Fruit fly (Drosophila melanogaster) whole organism, embryonic: Measurements from ENCODE around the gene Chrac-14.
A peak's percentile ranks its signal among the peaks of the same experiment; 100 is the strongest.

Experiments
- Adf1 ChIP-seq: fragments of 200-800 bp; sonication (Bioruptor generic); IDR thresholded peaks from 2 replicates; pipeline ENCODE4 v1.3.6; 2022; ENCODE audit warnings: missing biosample characterization, missing genetic modification characterization
- Atf-2 ChIP-seq: fragments of 200-800 bp; sonication (Bioruptor generic); optimal IDR thresholded peaks from 2 replicates; lab custom pipeline; 2016; ENCODE audit warnings: missing biosample characterization, missing genetic modification characterization
- Atf6 ChIP-seq: fragments of 200-800 bp; sonication (Bioruptor generic); IDR thresholded peaks from 2 replicates; pipeline ENCODE4 v1.3.6; 2022; ENCODE audit warnings: missing biosample characterization, missing genetic modification characterization
- CG10979 ChIP-seq: fragments of 200-800 bp; sonication (Bioruptor generic); optimal IDR thresholded peaks from 2 replicates; lab custom pipeline; 2018; ENCODE audit warnings: missing biosample characterization, mild to moderate bottlenecking, missing genetic modification characterization, moderate library complexity
- CG11456 ChIP-seq: fragments of 200-800 bp; sonication (Bioruptor generic); IDR thresholded peaks from 3 replicates; pipeline ENCODE4 v1.3.6; 2022; ENCODE audit warnings: missing biosample characterization, missing genetic modification characterization
- CG11504 ChIP-seq: fragments of 200-800 bp; sonication (Bioruptor generic); optimal IDR thresholded peaks from 3 replicates; lab custom pipeline; 2019; ENCODE audit warnings: missing biosample characterization, mild to moderate bottlenecking, missing genetic modification characterization, moderate library complexity
- CG11695 ChIP-seq: fragments of 200-800 bp; sonication (Bioruptor generic); IDR thresholded peaks from 3 replicates; pipeline ENCODE4 v1.3.6; 2022; ENCODE audit warnings: missing biosample characterization, missing genetic modification characterization
- CG16815 ChIP-seq: fragments of 200-800 bp; sonication (Bioruptor generic); optimal IDR thresholded peaks from 3 replicates; lab custom pipeline; 2017; ENCODE audit warnings: missing biosample characterization, mild to moderate bottlenecking, missing genetic modification characterization
- CG3163 ChIP-seq: fragments of 200-800 bp; sonication (Bioruptor generic); optimal IDR thresholded peaks from 3 replicates; lab custom pipeline; 2016; ENCODE audit warnings: missing biosample characterization, missing genetic modification characterization
- CG34422 ChIP-seq: fragments of 200-800 bp; sonication (Bioruptor generic); IDR thresholded peaks from 3 replicates; pipeline ENCODE4 v1.3.6; 2022; ENCODE audit warnings: missing biosample characterization, missing genetic modification characterization
- CG42726 ChIP-seq: fragments of 200-800 bp; sonication (Bioruptor generic); IDR thresholded peaks from 2 replicates; pipeline ENCODE4 v1.3.6; 2022; ENCODE audit warnings: missing biosample characterization, missing genetic modification characterization; ENCODE audit not compliant: partially characterized antibody
- CG5180 ChIP-seq: fragments of 200-800 bp; sonication (Bioruptor generic); optimal IDR thresholded peaks from 3 replicates; lab custom pipeline; 2017; ENCODE audit warnings: missing biosample characterization, missing genetic modification characterization, mild to moderate bottlenecking, moderate library complexity, missing genetic modification reagents
- CG6175 ChIP-seq: fragments of 200-800 bp; sonication (Bioruptor generic); IDR thresholded peaks from 3 replicates; pipeline ENCODE4 v1.3.6; 2022; ENCODE audit warnings: missing biosample characterization, missing genetic modification characterization
- CG6654 ChIP-seq: fragments of 200-800 bp; sonication (Bioruptor generic); optimal IDR thresholded peaks from 2 replicates; lab custom pipeline; 2017; ENCODE audit warnings: missing biosample characterization, mild to moderate bottlenecking, missing genetic modification characterization
- CG7556 ChIP-seq: fragments of 200-800 bp; sonication (Bioruptor generic); optimal IDR thresholded peaks from 2 replicates; lab custom pipeline; 2017; ENCODE audit warnings: missing biosample characterization, mild to moderate bottlenecking, missing genetic modification characterization
- CG7786 ChIP-seq: fragments of 200-800 bp; sonication (Bioruptor generic); optimal IDR thresholded peaks from 2 replicates; lab custom pipeline; 2016; ENCODE audit warnings: missing biosample characterization, missing genetic modification characterization
- CG8089 ChIP-seq: fragments of 200-800 bp; sonication (Bioruptor generic); optimal IDR thresholded peaks from 3 replicates; lab custom pipeline; 2016; ENCODE audit warnings: missing biosample characterization, missing genetic modification characterization
- CG8281 ChIP-seq: fragments of 200-800 bp; sonication (Bioruptor generic); optimal IDR thresholded peaks from 2 replicates; lab custom pipeline; 2018; ENCODE audit warnings: missing biosample characterization, mild to moderate bottlenecking, missing genetic modification characterization, moderate library complexity
- CG8388 ChIP-seq: fragments of 200-800 bp; sonication (Bioruptor generic); optimal IDR thresholded peaks from 2 replicates; lab custom pipeline; 2019; ENCODE audit warnings: missing biosample characterization, mild to moderate bottlenecking, missing genetic modification characterization, moderate library complexity
- Dad ChIP-seq: fragments of 200-800 bp; sonication (Bioruptor generic); optimal IDR thresholded peaks from 3 replicates; lab custom pipeline; 2016; ENCODE audit warnings: missing biosample characterization, missing genetic modification characterization
- Doc2 ChIP-seq: fragments of 200-800 bp; sonication (Bioruptor generic); IDR thresholded peaks from 2 replicates; pipeline ENCODE4 v1.3.6; 2022; ENCODE audit warnings: missing biosample characterization, missing genetic modification characterization
- Ets65A ChIP-seq: fragments of 200-800 bp; sonication (Bioruptor generic); peaks from one replicate; lab custom pipeline; 2016; ENCODE audit warnings: missing biosample characterization, missing genetic modification characterization
- Gsc ChIP-seq: fragments of 200-800 bp; sonication (Bioruptor generic); IDR thresholded peaks from 2 replicates; pipeline ENCODE4 v1.3.6; 2022; ENCODE audit warnings: missing biosample characterization, missing genetic modification characterization
- Med ChIP-seq: fragments of 200-800 bp; sonication (Bioruptor generic); peaks from one replicate; lab custom pipeline; 2016; ENCODE audit warnings: missing biosample characterization, missing genetic modification characterization, mild to moderate bottlenecking, inconsistent platforms, moderate library complexity
- Mes4 ChIP-seq: fragments of 200-800 bp; sonication (Bioruptor generic); optimal IDR thresholded peaks from 2 replicates; lab custom pipeline; 2016; ENCODE audit warnings: missing biosample characterization, missing genetic modification characterization
- Mrtf ChIP-seq: fragments of 200-800 bp; sonication (Bioruptor generic); IDR thresholded peaks from 3 replicates; pipeline ENCODE4 v1.3.6; 2022; ENCODE audit warnings: missing biosample characterization, missing genetic modification characterization
- Oaz ChIP-seq: fragments of 200-800 bp; sonication (Bioruptor generic); IDR thresholded peaks from 2 replicates; pipeline ENCODE4 v1.3.6; 2022; ENCODE audit warnings: missing biosample characterization, missing genetic modification characterization
- Side ChIP-seq: fragments of 200-800 bp; sonication (Bioruptor generic); optimal IDR thresholded peaks from 2 replicates; lab custom pipeline; 2016; ENCODE audit warnings: missing biosample characterization, missing genetic modification characterization
- Sox100B ChIP-seq: fragments of 200-800 bp; sonication (Bioruptor generic); optimal IDR thresholded peaks from 3 replicates; lab custom pipeline; 2018; ENCODE audit warnings: missing biosample characterization, mild to moderate bottlenecking, missing genetic modification characterization
- Vsx1 ChIP-seq: fragments of 200-800 bp; sonication (Bioruptor generic); optimal IDR thresholded peaks from 2 replicates; lab custom pipeline; 2017; ENCODE audit warnings: missing biosample characterization, mild to moderate bottlenecking, missing genetic modification characterization, missing genetic modification reagents
- al ChIP-seq: fragments of 200-800 bp; sonication (Bioruptor generic); IDR thresholded peaks from 2 replicates; pipeline ENCODE4 v1.3.6; 2022; ENCODE audit warnings: missing biosample characterization, missing genetic modification characterization
- br ChIP-seq: fragments of >200 bp; optimal IDR thresholded peaks from 2 replicates; lab custom pipeline; 2017
- bsh ChIP-seq, 2 experiments: fragments of 200-800 bp; sonication (Bioruptor generic); optimal IDR thresholded peaks; 2 replicates each; lab custom pipeline; 2017 to 2018; ENCODE audit warnings: mild to moderate bottlenecking in 2 of 2, missing biosample characterization in 2 of 2, missing genetic modification characterization in 2 of 2, moderate library complexity in 1 of 2
- cad ChIP-seq: fragments of >200 bp; optimal IDR thresholded peaks from 2 replicates; lab custom pipeline; 2017; ENCODE audit warnings: missing biosample characterization, missing genetic modification characterization
- chif ChIP-seq, 2 experiments: fragments of 200-800 bp; sonication (Bioruptor generic); optimal IDR thresholded peaks; 3 replicates each; lab custom pipeline; 2016; ENCODE audit warnings: missing biosample characterization in 2 of 2, missing genetic modification characterization in 2 of 2
- dmrt11E ChIP-seq: fragments of 200-800 bp; sonication (Bioruptor generic); optimal IDR thresholded peaks from 3 replicates; lab custom pipeline; 2018; ENCODE audit warnings: missing biosample characterization, mild to moderate bottlenecking, missing genetic modification characterization, moderate library complexity
- gfzf ChIP-seq: fragments of 200-800 bp; sonication (Bioruptor generic); optimal IDR thresholded peaks from 2 replicates; lab custom pipeline; 2016; ENCODE audit warnings: missing biosample characterization, mild to moderate bottlenecking, missing genetic modification characterization, moderate library complexity
- gsb ChIP-seq: fragments of 200-800 bp; sonication (Bioruptor generic); IDR thresholded peaks from 2 replicates; pipeline ENCODE4 v1.3.6; 2022; ENCODE audit warnings: missing biosample characterization, missing genetic modification characterization
- lola ChIP-seq, 3 experiments: fragments of >200 bp in 2 of 3; fragments of 200-800 bp in 1 of 3; sonication (Bioruptor generic) in 1 of 3; optimal IDR thresholded peaks; 2 replicates each; lab custom pipeline; 2017 to 2019; ENCODE audit warnings: missing biosample characterization in 3 of 3, missing genetic modification characterization in 3 of 3, mild to moderate bottlenecking in 1 of 3, moderate library complexity in 1 of 3
- nerfin-1 ChIP-seq: fragments of 200-800 bp; sonication (Bioruptor generic); optimal IDR thresholded peaks from 3 replicates; lab custom pipeline; 2019; ENCODE audit warnings: missing biosample characterization, mild to moderate bottlenecking, missing genetic modification characterization, moderate library complexity
- oc ChIP-seq: fragments of 200-800 bp; sonication (Bioruptor generic); optimal IDR thresholded peaks from 2 replicates; lab custom pipeline; 2018; ENCODE audit warnings: missing biosample characterization, mild to moderate bottlenecking, missing genetic modification characterization, moderate library complexity
- pb ChIP-seq: fragments of 200-800 bp; sonication (Bioruptor generic); optimal IDR thresholded peaks from 3 replicates; lab custom pipeline; 2016; ENCODE audit warnings: missing biosample characterization, missing genetic modification characterization
- pros ChIP-seq: fragments of 200-800 bp; sonication (Bioruptor generic); optimal IDR thresholded peaks from 3 replicates; lab custom pipeline; 2019; ENCODE audit warnings: missing biosample characterization, mild to moderate bottlenecking, missing genetic modification characterization, moderate library complexity
- row ChIP-seq: fragments of 200-800 bp; sonication (Bioruptor generic); IDR thresholded peaks from 3 replicates; pipeline ENCODE4 v1.3.6; 2022; ENCODE audit warnings: missing biosample characterization, missing genetic modification characterization
- salm ChIP-seq: fragments of 200-800 bp; sonication (Bioruptor generic); optimal IDR thresholded peaks from 2 replicates; lab custom pipeline; 2018; ENCODE audit warnings: missing biosample characterization, mild to moderate bottlenecking, missing genetic modification characterization
- shn ChIP-seq: fragments of 200-800 bp; sonication (Bioruptor generic); optimal IDR thresholded peaks from 3 replicates; lab custom pipeline; 2016; ENCODE audit warnings: missing biosample characterization, missing genetic modification characterization
- tx ChIP-seq: fragments of 200-800 bp; sonication (Bioruptor generic); optimal IDR thresholded peaks from 2 replicates; lab custom pipeline; 2016; ENCODE audit warnings: missing biosample characterization, missing genetic modification characterization
- z ChIP-seq: fragments of 200-800 bp; sonication (Bioruptor generic); IDR thresholded peaks from 3 replicates; pipeline ENCODE4 v1.3.6; 2022; ENCODE audit warnings: missing biosample characterization, missing genetic modification characterization
- zen2 ChIP-seq: fragments of 200-800 bp; sonication (Bioruptor generic); IDR thresholded peaks from 3 replicates; pipeline ENCODE4 v1.3.6; 2022; ENCODE audit warnings: missing biosample characterization, missing genetic modification characterization; ENCODE audit not compliant: partially characterized antibody

Gene Chrac-14

dm6 chr2L:8423047-8423446 is 14.2 kb upstream of the Chrac-14 start:
- TF ChIP-seq CG42726 (GFP tag; lab: Robert Waterston, UW) (no peak), Ets65A (GFP tag; lab: Kevin White, UChicago) (peak; percentile 3), Med (GFP tag; lab: Kevin White, UChicago) (peak; percentile 27), CG8281 (tag; lab: Kevin White, UChicago) (peak; percentile 98), z (GFP tag; lab: Robert Waterston, UW) (peak; percentile 79), row (GFP tag; lab: Robert Waterston, UW) (no peak)

- TF ChIP-seq CG16815 (GFP tag; lab: Kevin White, UChicago) = no peak
- no peak for TF ChIP-seq Doc2 (GFP tag; lab: Robert Waterston, UW)
- TF ChIP-seq bsh (GFP tag; optimal IDR thresholded peaks at IDR 0.05; lab: Kevin White, UChicago) = peak in 1 of 2 experiments; percentile 50
- TF ChIP-seq pros (GFP tag; lab: Kevin White, UChicago) = no peak
- no peak for TF ChIP-seq oc (tag; lab: Kevin White, UChicago)
- peak; percentile 9 for TF ChIP-seq Mes4 (GFP tag; lab: Kevin White, UChicago)
- TF ChIP-seq CG8089 (GFP tag; lab: Kevin White, UChicago) = no peak
- TF ChIP-seq Mrtf (GFP tag; lab: Robert Waterston, UW) = no peak
- TF ChIP-seq CG11695 = no peak
- no peak for TF ChIP-seq CG3163 (GFP tag; lab: Kevin White, UChicago)
- TF ChIP-seq dmrt11E (tag; lab: Kevin White, UChicago) = peak; percentile 31
- no peak for TF ChIP-seq Vsx1 (GFP tag; lab: Kevin White, UChicago)
- TF ChIP-seq CG34422 = no peak
- TF ChIP-seq gfzf = no peak
- peak; percentile 6 for TF ChIP-seq CG7556
- TF ChIP-seq CG11504 (tag; lab: Kevin White, UChicago) = peak; percentile 21
- TF ChIP-seq pb (GFP tag; lab: Kevin White, UChicago) = no peak
- TF ChIP-seq zen2 = no peak
- no peak for TF ChIP-seq Adf1 (GFP tag; lab: Robert Waterston, UW)
- TF ChIP-seq Med (GFP tag; lab: Kevin White, UChicago) = peak; percentile 44
- TF ChIP-seq gsb (GFP tag; lab: Robert Waterston, UW) = no peak
- peak in 1 of 2 experiments; percentile 47 for TF ChIP-seq chif (GFP tag; optimal IDR thresholded peaks at IDR 0.05; lab: Kevin White, UChicago)
- peak in 1 of 3 experiments; percentile 38 for TF ChIP-seq lola (GFP tag; optimal IDR thresholded peaks at IDR 0.05; lab: Kevin White, UChicago)
- no peak for TF ChIP-seq CG6654 (GFP tag; lab: Kevin White, UChicago)
- TF ChIP-seq Dad (GFP tag; lab: Kevin White, UChicago) = no peak
- no peak for TF ChIP-seq CG11456 (GFP tag; lab: Robert Waterston, UW)
- no peak for TF ChIP-seq Side (GFP tag; lab: Kevin White, UChicago)
- peak; percentile 9 for TF ChIP-seq CG5180 (GFP tag; lab: Kevin White, UChicago)
- TF ChIP-seq tx (GFP tag; lab: Kevin White, UChicago) = no peak
- TF ChIP-seq shn = no peak
- TF ChIP-seq Sox100B (GFP tag; lab: Kevin White, UChicago) = peak; percentile 21
- peak; percentile 24 for TF ChIP-seq nerfin-1 (tag; lab: Kevin White, UChicago)
- no peak for TF ChIP-seq CG7786 (GFP tag; lab: Kevin White, UChicago)
- TF ChIP-seq CG6175 = no peak
- no peak for TF ChIP-seq Gsc (GFP tag; lab: Robert Waterston, UW)
- no peak for TF ChIP-seq Atf-2 (GFP tag; lab: Kevin White, UChicago)
- TF ChIP-seq br (lab: Kevin White, UChicago) = no peak
- TF ChIP-seq Atf6 (GFP tag; lab: Robert Waterston, UW) = no peak
- TF ChIP-seq salm (tag; lab: Kevin White, UChicago) = no peak
- no peak for TF ChIP-seq cad (GFP tag; lab: Kevin White, UChicago)
- peak; percentile 22 for TF ChIP-seq CG10979 (tag; lab: Kevin White, UChicago)
- no peak for TF ChIP-seq Oaz (GFP tag; lab: Robert Waterston, UW)
- peak; percentile 3 for TF ChIP-seq CG8388 (GFP tag; lab: Kevin White, UChicago)
- no peak for TF ChIP-seq al (GFP tag; lab: Robert Waterston, UW)
Measured at dm6 chr2L:8423460-8424089, 13.6 kb upstream of the Chrac-14 start.
